Worm (Caenorhabditis elegans) whole organism, mixed stage, embryonic: ENCODE results near the gene C13G5.2.

Source experiments
- ces-1 ChIP-seq: fragments of 150-350 bp; optimal IDR thresholded peaks from 2 replicates; lab custom pipeline; 2014; ENCODE audit warnings: missing biosample characterization, missing genetic modification reagents, missing genetic modification characterization
- ham-2 ChIP-seq: fragments of 200-800 bp; sonication (Bioruptor generic); optimal IDR thresholded peaks from 2 replicates; lab custom pipeline; 2018; ENCODE audit warnings: mild to moderate bottlenecking, missing genetic modification characterization, missing compliant biosample characterization
- lin-13 ChIP-seq: fragments of 150-350 bp; optimal IDR thresholded peaks from 2 replicates; lab custom pipeline; 2014; ENCODE audit warnings: missing biosample characterization, missing genetic modification characterization
- unc-39 ChIP-seq: fragments of 150-350 bp; optimal IDR thresholded peaks from 2 replicates; lab custom pipeline; 2014; ENCODE audit warnings: missing biosample characterization, missing genetic modification characterization
- unc-62 ChIP-seq: fragments of 150-350 bp; optimal IDR thresholded peaks from 2 replicates; lab custom pipeline; 2014; ENCODE audit warnings: missing biosample characterization, missing genetic modification reagents, missing genetic modification characterization

DNA sequence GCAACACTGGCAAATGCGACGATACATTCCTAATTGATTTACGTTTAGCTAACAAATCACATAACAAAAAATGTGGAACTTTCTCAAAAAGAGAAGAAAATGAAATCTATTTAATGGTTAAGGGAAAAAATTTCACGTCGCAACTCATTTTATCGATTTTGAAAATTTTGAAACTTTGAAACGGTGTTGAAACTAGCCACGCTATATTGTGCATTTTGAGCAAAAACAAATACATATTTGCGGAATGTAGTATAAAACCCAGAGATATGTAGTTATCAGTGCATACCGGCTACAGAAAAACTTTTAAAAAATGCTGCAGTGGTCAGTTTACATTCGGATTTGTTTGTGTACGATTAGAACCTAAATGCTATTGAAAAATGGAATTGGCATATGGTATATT lies 24.6 kb downstream of the C13G5.2 start, which contains the start of gene C06E1.7:
- TF ChIP-seq ces-1, result no peak
- TF ChIP-seq unc-39 (tag; lab: Kevin White, UChicago), result no peak
- TF ChIP-seq unc-62, result no peak
- TF ChIP-seq ham-2, result no peak
- TF ChIP-seq lin-13 (tag; lab: Kevin White, UChicago), result no peak
